Worm (Caenorhabditis elegans) whole organism, L4 larva: ENCODE measurements around the gene mec-5.

Source experiments
- lsy-2 ChIP-seq, 2 experiments: fragments of 150-350 bp in 1 of 2; sonication (generic microtip) in 1 of 2; optimal IDR thresholded peaks; 2 replicates each; lab custom pipeline; 2014 to 2017; ENCODE audit warnings: missing biosample characterization in 2 of 2, missing genetic modification characterization in 2 of 2
- mdl-1 ChIP-seq, 2 experiments: fragments of 150-350 bp in 1 of 2; sonication (generic microtip) in 1 of 2; optimal IDR thresholded peaks; 2 replicates each; lab custom pipeline; 2014 to 2017; ENCODE audit warnings: missing biosample characterization in 2 of 2, missing genetic modification characterization in 2 of 2
- snpc-4 ChIP-seq: fragments of 150-350 bp; optimal IDR thresholded peaks from 2 replicates; lab custom pipeline; 2014; ENCODE audit warnings: missing biosample characterization, missing genetic modification characterization

DNA sequence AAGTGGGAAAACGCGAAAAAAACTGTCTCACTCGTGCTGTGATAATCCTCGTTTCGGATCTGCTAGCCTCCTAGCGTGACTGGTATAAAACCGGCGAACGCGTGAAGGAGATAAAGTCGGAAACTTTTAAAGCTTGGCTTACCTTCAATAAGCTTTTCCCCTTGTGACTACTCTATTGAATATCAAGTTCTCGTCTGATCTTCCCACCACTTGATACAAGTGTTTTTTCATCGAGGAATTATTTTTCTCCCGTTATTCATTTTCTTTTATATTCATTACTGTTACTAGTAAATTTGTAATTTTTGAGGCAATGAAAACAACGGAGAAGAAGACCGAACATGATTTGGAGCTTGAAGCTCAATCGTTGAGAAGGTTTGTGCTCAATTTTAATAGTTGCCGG is 7.4 kb downstream of the mec-5 start, which contains the start of gene col-186:
- TF ChIP-seq snpc-4 (tag; lab: Kevin White, UChicago) (no peak), mdl-1 (tag; optimal IDR thresholded peaks at IDR 0.05; lab: Kevin White, UChicago) (no peak), lsy-2 (tag; optimal IDR thresholded peaks at IDR 0.05; lab: Kevin White, UChicago) (no peak)
